Worm (Caenorhabditis elegans) whole organism, late embryonic: ENCODE results near the gene F31D4.2.

Experiments used
- Y22D7AL.16 ChIP-seq: sonication (generic microtip); optimal IDR thresholded peaks from 2 replicates; lab custom pipeline; 2016; ENCODE audit warnings: missing genetic modification characterization, missing compliant biosample characterization
- ceh-22 ChIP-seq: sonication (generic microtip); optimal IDR thresholded peaks from 2 replicates; lab custom pipeline; 2017; ENCODE audit warnings: missing biosample characterization, missing genetic modification characterization
- ceh-9 ChIP-seq: sonication (generic microtip); optimal IDR thresholded peaks from 2 replicates; lab custom pipeline; 2016; ENCODE audit warnings: mild to moderate bottlenecking, missing genetic modification characterization, inconsistent platforms, missing compliant biosample characterization
- dmd-4 ChIP-seq: sonication (generic microtip); optimal IDR thresholded peaks from 2 replicates; lab custom pipeline; 2016; ENCODE audit warnings: borderline replicate concordance, missing genetic modification characterization, missing compliant biosample characterization
- eyg-1 ChIP-seq: sonication (generic microtip); optimal IDR thresholded peaks from 2 replicates; lab custom pipeline; 2016; ENCODE audit warnings: missing genotype, missing genetic modification characterization, missing compliant biosample characterization
- fkh-10 ChIP-seq: fragments of 150-350 bp; optimal IDR thresholded peaks from 2 replicates; lab custom pipeline; 2014; ENCODE audit warnings: missing biosample characterization, missing genetic modification reagents, missing genetic modification characterization
- hlh-30 ChIP-seq: sonication (generic microtip); optimal IDR thresholded peaks from 2 replicates; lab custom pipeline; 2017; ENCODE audit warnings: antibody characterized with exemption, missing genetic modification characterization, missing compliant biosample characterization; ENCODE audit not compliant: insufficient read depth
- lim-6 ChIP-seq: sonication (generic microtip); optimal IDR thresholded peaks from 2 replicates; lab custom pipeline; 2016; ENCODE audit warnings: missing genetic modification characterization, missing compliant biosample characterization
- nhr-11 ChIP-seq: fragments of 150-350 bp; optimal IDR thresholded peaks from 2 replicates; lab custom pipeline; 2014; ENCODE audit warnings: missing biosample characterization, missing genetic modification characterization
- pax-1 ChIP-seq: fragments of 150-350 bp; optimal IDR thresholded peaks from 2 replicates; lab custom pipeline; 2014; ENCODE audit warnings: missing biosample characterization, missing genetic modification characterization
- pqm-1 ChIP-seq: sonication (generic microtip); optimal IDR thresholded peaks from 2 replicates; lab custom pipeline; 2016; ENCODE audit warnings: missing genetic modification characterization, missing compliant biosample characterization
- pros-1 ChIP-seq: fragments of 150-350 bp; optimal IDR thresholded peaks from 2 replicates; lab custom pipeline; 2014; ENCODE audit warnings: missing biosample characterization, missing genetic modification reagents, missing genetic modification characterization
- syd-9 ChIP-seq: sonication (generic microtip); optimal IDR thresholded peaks from 2 replicates; lab custom pipeline; 2016; ENCODE audit warnings: mild to moderate bottlenecking, missing genetic modification characterization, moderate library complexity, missing compliant biosample characterization

ce11 chrV:20837765-20838164 is 7.6 kb downstream of the F31D4.2 start, which contains the start of gene mrps-12:
- TF ChIP-seq pros-1 (tag; lab: Kevin White, UChicago) (no peak), ceh-22 (tag; lab: Kevin White, UChicago) (no peak), eyg-1 (no peak), dmd-4 (no peak), ceh-9 (no peak), pqm-1 (tag; lab: Kevin White, UChicago) (no peak), fkh-10 (GFP tag; lab: Kevin White, UChicago) (no peak), hlh-30 (tag; lab: Kevin White, UChicago) (no peak), nhr-11 (tag; lab: Kevin White, UChicago) (no peak), Y22D7AL.16 (tag; lab: Kevin White, UChicago) (no peak), lim-6 (no peak), pax-1 (no peak), syd-9 (tag; lab: Kevin White, UChicago) (no peak)
